Worm (Caenorhabditis elegans) whole organism, early embryonic: ENCODE data around the gene dos-1.

Source experiments
- B0310.2 ChIP-seq: sonication (generic microtip); optimal IDR thresholded peaks from 2 replicates; lab custom pipeline; 2016; ENCODE audit warnings: mild to moderate bottlenecking, missing genetic modification characterization, missing compliant biosample characterization
- F13C5.2 ChIP-seq: sonication (generic microtip); optimal IDR thresholded peaks from 2 replicates; lab custom pipeline; 2017; ENCODE audit warnings: mild to moderate bottlenecking, missing genetic modification characterization, inconsistent platforms, missing compliant biosample characterization
- aly-1 ChIP-seq: sonication (generic microtip); optimal IDR thresholded peaks from 2 replicates; lab custom pipeline; 2016; ENCODE audit warnings: missing genetic modification characterization, missing compliant biosample characterization
- ama-1 ChIP-seq: fragments of 150-350 bp; optimal IDR thresholded peaks from 2 replicates; lab custom pipeline; 2014
- ceh-13 ChIP-seq: fragments of 200-800 bp; sonication (Bioruptor generic); optimal IDR thresholded peaks from 2 replicates; lab custom pipeline; 2018; ENCODE audit warnings: mild to moderate bottlenecking, missing genetic modification characterization, missing compliant biosample characterization
- ceh-36 ChIP-seq: sonication (generic microtip); optimal IDR thresholded peaks from 2 replicates; lab custom pipeline; 2016; ENCODE audit warnings: missing genetic modification characterization, inconsistent platforms, missing compliant biosample characterization
- ets-7 ChIP-seq: sonication (generic microtip); optimal IDR thresholded peaks from 2 replicates; lab custom pipeline; 2016; ENCODE audit warnings: missing genotype, missing genetic modification characterization, missing compliant biosample characterization
- flt-1 ChIP-seq: fragments of 200-800 bp; sonication (Bioruptor generic); IDR thresholded peaks from 2 replicates; pipeline ENCODE4 v1.3.6; 2022; ENCODE audit warnings: missing genetic modification characterization, missing compliant biosample characterization
- hmbx-1 ChIP-seq: sonication (generic microtip); optimal IDR thresholded peaks from 2 replicates; lab custom pipeline; 2016; ENCODE audit warnings: mild to moderate bottlenecking, missing genetic modification characterization, missing compliant biosample characterization
- hmg-4 ChIP-seq: fragments of 200-800 bp; sonication (Bioruptor generic); optimal IDR thresholded peaks from 2 replicates; lab custom pipeline; 2018; ENCODE audit warnings: mild to moderate bottlenecking, missing genetic modification characterization, missing compliant biosample characterization
- hnd-1 ChIP-seq: sonication (generic microtip); optimal IDR thresholded peaks from 2 replicates; lab custom pipeline; 2016; ENCODE audit warnings: missing genetic modification characterization, missing compliant biosample characterization
- pes-1 ChIP-seq: fragments of 200-800 bp; sonication (Bioruptor generic); IDR thresholded peaks from 2 replicates; pipeline ENCODE4 v1.3.6; 2022; ENCODE audit warnings: missing genetic modification reagents, missing genetic modification characterization, missing compliant biosample characterization
- scrt-1 ChIP-seq: fragments of 200-800 bp; sonication (Bioruptor generic); IDR thresholded peaks from 2 replicates; pipeline ENCODE4 v1.3.6; 2022; ENCODE audit warnings: missing genetic modification characterization, missing compliant biosample characterization
- sea-1 ChIP-seq: fragments of 200-800 bp; sonication (Bioruptor generic); conservative IDR thresholded peaks from 2 replicates; pipeline ENCODE4 v1.3.6; 2022; ENCODE audit warnings: missing genetic modification characterization, missing compliant biosample characterization
- tbx-11 ChIP-seq: fragments of 200-800 bp; sonication (Bioruptor generic); IDR thresholded peaks from 2 replicates; pipeline ENCODE4 v1.3.6; 2022; ENCODE audit warnings: missing genetic modification characterization, missing compliant biosample characterization
- tbx-37 ChIP-seq: fragments of 200-800 bp; sonication (Bioruptor generic); conservative IDR thresholded peaks from 2 replicates; pipeline ENCODE4 v1.3.6; 2022; ENCODE audit warnings: missing genetic modification reagents, missing genetic modification characterization, missing compliant biosample characterization
- tra-4 ChIP-seq: sonication (generic microtip); optimal IDR thresholded peaks from 2 replicates; lab custom pipeline; 2017; ENCODE audit warnings: missing genetic modification characterization, missing compliant biosample characterization

Gene dos-1

ce11 chrIII:9075539-9075938 lies 28.2 kb upstream of the dos-1 start, which contains the start of gene F02A9.7:
F02A9.7 (minus strand) TSS chrIII:9075639.
- no peak for TF ChIP-seq ama-1 (lab: Kevin White, UChicago)
- TF ChIP-seq flt-1 (GFP tag; lab: Robert Waterston, UW) = no peak
- TF ChIP-seq aly-1 (tag; lab: Kevin White, UChicago) = no peak

- TF ChIP-seq tra-4 (no peak), tbx-37 (GFP tag; lab: Robert Waterston, UW) (no peak), scrt-1 (GFP tag; lab: Robert Waterston, UW) (no peak), ama-1 (lab: Kevin White, UChicago) (no peak), F13C5.2 (no peak), hmbx-1 (tag; lab: Kevin White, UChicago) (no peak), hmg-4 (GFP tag; lab: Kevin White, UChicago) (no peak), ceh-36 (tag; lab: Kevin White, UChicago) (no peak), pes-1 (no peak), tbx-11 (GFP tag; lab: Robert Waterston, UW) (no peak), flt-1 (GFP tag; lab: Robert Waterston, UW) (no peak)
Observed at ce11 chrIII:9077708-9078107, 26.0 kb upstream of the dos-1 start, which contains the start of gene F02A9.1. F02A9.1 (minus strand) TSS chrIII:9077808.

ce11 chrIII:9080127-9080526 lies 23.6 kb upstream of the dos-1 start:
- TF ChIP-seq hnd-1 (tag; lab: Kevin White, UChicago) (no peak), hmbx-1 (tag; lab: Kevin White, UChicago) (no peak), sea-1 (GFP tag; lab: Robert Waterston, UW) (no peak), tra-4 (no peak), ceh-13 (GFP tag; lab: Kevin White, UChicago) (no peak)

- no peak for TF ChIP-seq tbx-11 (GFP tag; lab: Robert Waterston, UW)
- no peak for TF ChIP-seq F13C5.2
- TF ChIP-seq sea-1 (GFP tag; lab: Robert Waterston, UW) = no peak
- no peak for TF ChIP-seq ets-7
- no peak for TF ChIP-seq ama-1 (lab: Kevin White, UChicago)
- TF ChIP-seq tra-4 = no peak
- no peak for TF ChIP-seq tbx-37 (GFP tag; lab: Robert Waterston, UW)
- TF ChIP-seq hmbx-1 (tag; lab: Kevin White, UChicago) = no peak
- TF ChIP-seq hnd-1 (tag; lab: Kevin White, UChicago) = no peak
- no peak for TF ChIP-seq ceh-13 (GFP tag; lab: Kevin White, UChicago)
- no peak for TF ChIP-seq hmg-4 (GFP tag; lab: Kevin White, UChicago)
- no peak for TF ChIP-seq scrt-1 (GFP tag; lab: Robert Waterston, UW)
Observed at ce11 chrIII:9081055-9081454, 22.7 kb upstream of the dos-1 start, which contains the start of gene far-1. far-1 (minus strand) TSS chrIII:9081179.

- TF ChIP-seq tra-4 = no peak
Observed at ce11 chrIII:9081763-9082162, 22.0 kb upstream of the dos-1 start, which contains the start of gene far-2. far-2 (plus strand) TSS chrIII:9081828.

ce11 chrIII:9083118-9083517 lies 20.6 kb upstream of the dos-1 start:
- TF ChIP-seq tra-4 = no peak
- no peak for TF ChIP-seq hnd-1 (tag; lab: Kevin White, UChicago)
- TF ChIP-seq B0310.2 = no peak
- TF ChIP-seq aly-1 (tag; lab: Kevin White, UChicago) = no peak
- TF ChIP-seq F13C5.2 = no peak
- TF ChIP-seq hmg-4 (GFP tag; lab: Kevin White, UChicago) = no peak
- no peak for TF ChIP-seq ama-1 (lab: Kevin White, UChicago)
- no peak for TF ChIP-seq scrt-1 (GFP tag; lab: Robert Waterston, UW)
- TF ChIP-seq pes-1 = no peak
- TF ChIP-seq tbx-11 (GFP tag; lab: Robert Waterston, UW) = no peak
- TF ChIP-seq hmbx-1 (tag; lab: Kevin White, UChicago) = no peak
- TF ChIP-seq ets-7 = no peak
- TF ChIP-seq sea-1 (GFP tag; lab: Robert Waterston, UW) = no peak
- no peak for TF ChIP-seq tbx-37 (GFP tag; lab: Robert Waterston, UW)
- no peak for TF ChIP-seq ceh-13 (GFP tag; lab: Kevin White, UChicago)
- TF ChIP-seq flt-1 (GFP tag; lab: Robert Waterston, UW) = no peak
- TF ChIP-seq ceh-36 (tag; lab: Kevin White, UChicago) = no peak

ce11 chrIII:9084329-9084728 lies 19.4 kb upstream of the dos-1 start:
- no peak for TF ChIP-seq ama-1 (lab: Kevin White, UChicago)
- no peak for TF ChIP-seq ceh-13 (GFP tag; lab: Kevin White, UChicago)
- no peak for TF ChIP-seq aly-1 (tag; lab: Kevin White, UChicago)

- TF ChIP-seq flt-1 (GFP tag; lab: Robert Waterston, UW) (no peak), sea-1 (GFP tag; lab: Robert Waterston, UW) (no peak), hmbx-1 (tag; lab: Kevin White, UChicago) (no peak), F13C5.2 (peak; percentile 16)
Observed at ce11 chrIII:9089325-9089823, 14.4 kb upstream of the dos-1 start, which contains the start of the genes mccc-2 and mrpl-44. mccc-2 (minus strand) TSS chrIII:9089375. mrpl-44 (minus strand) TSS chrIII:9089375.
